Fruit fly (Drosophila melanogaster) whole organism, pupa: ENCODE results near the gene Grip128.

Experiments used
- CG10348 ChIP-seq: fragments of 200-800 bp; sonication (Bioruptor generic); IDR thresholded peaks from 2 replicates; pipeline ENCODE4 v1.3.6; 2022; ENCODE audit warnings: missing biosample characterization, missing genetic modification characterization
- CG12605 ChIP-seq: fragments of 200-800 bp; sonication (Bioruptor generic); IDR thresholded peaks from 2 replicates; pipeline ENCODE4 v1.3.6; 2022; ENCODE audit warnings: missing biosample characterization, missing genetic modification characterization
- CG13204 ChIP-seq: fragments of 200-800 bp; sonication (Bioruptor generic); optimal IDR thresholded peaks from 2 replicates; lab custom pipeline; 2018; ENCODE audit warnings: missing biosample characterization, mild to moderate bottlenecking, missing genetic modification characterization, moderate library complexity
- CG14655 ChIP-seq: fragments of 200-800 bp; sonication (Bioruptor generic); optimal IDR thresholded peaks from 3 replicates; lab custom pipeline; 2017; ENCODE audit warnings: mild to moderate bottlenecking, missing biosample characterization, missing genetic modification reagents, missing genetic modification characterization
- CG15710 ChIP-seq: fragments of 200-800 bp; sonication (Bioruptor generic); optimal IDR thresholded peaks from 2 replicates; lab custom pipeline; 2018; ENCODE audit warnings: missing biosample characterization, mild to moderate bottlenecking, missing genetic modification characterization, moderate library complexity
- CG17806 ChIP-seq: fragments of 200-800 bp; sonication (Bioruptor generic); optimal IDR thresholded peaks from 2 replicates; lab custom pipeline; 2018; ENCODE audit warnings: missing biosample characterization, mild to moderate bottlenecking, missing genetic modification characterization, moderate library complexity
- CG32121 ChIP-seq: fragments of 200-800 bp; sonication (Bioruptor generic); IDR thresholded peaks from 2 replicates; pipeline ENCODE4 v1.3.6; 2022; ENCODE audit warnings: missing biosample characterization, missing genetic modification characterization
- CG34367 ChIP-seq: fragments of 200-800 bp; sonication (Bioruptor generic); optimal IDR thresholded peaks from 2 replicates; lab custom pipeline; 2018; ENCODE audit warnings: missing biosample characterization, mild to moderate bottlenecking, missing genetic modification characterization
- CG4496 ChIP-seq: fragments of 200-800 bp; sonication (Bioruptor generic); IDR thresholded peaks from 3 replicates; pipeline ENCODE4 v1.3.6; 2022; ENCODE audit warnings: missing biosample characterization, missing genetic modification characterization
- CG8159 ChIP-seq: fragments of 200-800 bp; sonication (Bioruptor generic); optimal IDR thresholded peaks from 3 replicates; lab custom pipeline; 2018; ENCODE audit warnings: missing biosample characterization, mild to moderate bottlenecking, missing genetic modification characterization, moderate library complexity
- CG8301 ChIP-seq: fragments of 200-800 bp; sonication (Bioruptor generic); optimal IDR thresholded peaks from 2 replicates; lab custom pipeline; 2018; ENCODE audit warnings: missing biosample characterization, mild to moderate bottlenecking, missing genetic modification characterization
- CG9948 ChIP-seq: fragments of 200-800 bp; sonication (Bioruptor generic); optimal IDR thresholded peaks from 2 replicates; lab custom pipeline; 2018; ENCODE audit warnings: missing biosample characterization, mild to moderate bottlenecking, missing genetic modification characterization, moderate library complexity
- D1 ChIP-seq: fragments of 200-800 bp; sonication (Bioruptor generic); optimal IDR thresholded peaks from 2 replicates; lab custom pipeline; 2018; ENCODE audit warnings: missing biosample characterization, mild to moderate bottlenecking, missing genetic modification characterization, moderate library complexity
- EcR ChIP-seq: fragments of 200-800 bp; sonication (Bioruptor generic); optimal IDR thresholded peaks from 3 replicates; lab custom pipeline; 2019; ENCODE audit warnings: missing biosample characterization, missing genetic modification characterization, mild to moderate bottlenecking, moderate library complexity, missing genetic modification reagents
- Ets98B ChIP-seq: fragments of 200-800 bp; sonication (Bioruptor generic); IDR thresholded peaks from 2 replicates; pipeline ENCODE4 v1.3.6; 2022; ENCODE audit warnings: missing biosample characterization, missing genetic modification characterization
- Pif1A ChIP-seq: fragments of 200-800 bp; sonication (Bioruptor generic); optimal IDR thresholded peaks from 3 replicates; lab custom pipeline; 2016; ENCODE audit warnings: missing biosample characterization, missing genetic modification characterization
- Pif1B ChIP-seq: fragments of 200-800 bp; sonication (Bioruptor generic); optimal IDR thresholded peaks from 3 replicates; lab custom pipeline; 2016; ENCODE audit warnings: missing biosample characterization, missing genetic modification characterization
- Snoo ChIP-seq: fragments of 200-800 bp; sonication (Bioruptor generic); optimal IDR thresholded peaks from 3 replicates; lab custom pipeline; 2017; ENCODE audit warnings: missing biosample characterization, mild to moderate bottlenecking, missing genetic modification characterization, inconsistent platforms
- fd96Ca ChIP-seq: fragments of 200-800 bp; sonication (Bioruptor generic); IDR thresholded peaks from 3 replicates; pipeline ENCODE4 v1.3.6; 2022; ENCODE audit warnings: missing biosample characterization, missing genetic modification characterization
- gl ChIP-seq: fragments of 200-800 bp; sonication (Bioruptor generic); optimal IDR thresholded peaks from 2 replicates; lab custom pipeline; 2018; ENCODE audit warnings: missing biosample characterization, mild to moderate bottlenecking, missing genetic modification characterization
- rn ChIP-seq: fragments of 200-800 bp; sonication (Bioruptor generic); IDR thresholded peaks from 2 replicates; pipeline ENCODE4 v1.3.6; 2022; ENCODE audit warnings: missing biosample characterization, missing genetic modification characterization

The Grip128 gene

DNA sequence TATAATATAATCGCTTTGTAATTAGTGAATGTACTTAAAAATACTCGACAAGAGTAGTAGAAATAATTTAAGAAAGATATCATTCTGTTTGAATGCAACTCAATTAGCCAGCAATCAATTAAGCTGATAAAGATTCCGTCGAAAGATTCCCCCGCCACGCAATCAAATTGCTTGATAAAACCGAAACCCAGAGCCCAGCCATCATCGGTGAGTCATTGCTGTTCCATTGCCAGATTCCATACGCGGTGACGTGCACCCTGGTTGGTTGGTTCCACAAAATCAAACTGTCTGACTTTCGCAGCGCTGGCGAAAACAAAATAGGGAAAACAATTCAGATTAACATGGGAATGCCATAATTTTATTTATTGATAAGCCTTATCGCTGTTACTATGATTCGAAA is 7.4 kb downstream of the Grip128 start:
- TF ChIP-seq CG17806 = no peak
- no peak for TF ChIP-seq CG8159 (tag; lab: Kevin White, UChicago)
- no peak for TF ChIP-seq CG14655
- no peak for TF ChIP-seq CG9948 (tag; lab: Kevin White, UChicago)
- no peak for TF ChIP-seq CG34367 (tag; lab: Kevin White, UChicago)
- no peak for TF ChIP-seq CG8301 (tag; lab: Kevin White, UChicago)
- no peak for TF ChIP-seq fd96Ca
- no peak for TF ChIP-seq Pif1A (GFP tag; lab: Kevin White, UChicago)
- no peak for TF ChIP-seq EcR (GFP tag; lab: Kevin White, UChicago)
- no peak for TF ChIP-seq Snoo
- no peak for TF ChIP-seq CG10348 (GFP tag; lab: Robert Waterston, UW)
- TF ChIP-seq rn = no peak
- no peak for TF ChIP-seq D1 (tag; lab: Kevin White, UChicago)
- TF ChIP-seq gl = no peak
- TF ChIP-seq Ets98B = no peak
- no peak for TF ChIP-seq CG32121
- TF ChIP-seq CG12605 (GFP tag; lab: Robert Waterston, UW) = no peak
- no peak for TF ChIP-seq CG13204
- TF ChIP-seq CG15710 (tag; lab: Kevin White, UChicago) = no peak

- TF ChIP-seq CG12605 (GFP tag; lab: Robert Waterston, UW) = no peak
- TF ChIP-seq rn = no peak
- TF ChIP-seq CG13204 = no peak
- TF ChIP-seq EcR (GFP tag; lab: Kevin White, UChicago) = no peak
- TF ChIP-seq CG32121 = no peak
- no peak for TF ChIP-seq CG34367 (tag; lab: Kevin White, UChicago)
- TF ChIP-seq CG14655 = no peak
- TF ChIP-seq CG17806 = no peak
- TF ChIP-seq D1 (tag; lab: Kevin White, UChicago) = no peak
- no peak for TF ChIP-seq CG10348 (GFP tag; lab: Robert Waterston, UW)
- TF ChIP-seq CG8159 (tag; lab: Kevin White, UChicago) = no peak
- TF ChIP-seq CG4496 (GFP tag; lab: Robert Waterston, UW) = no peak
- no peak for TF ChIP-seq Snoo
Measured at dm6 chrX:15462436-15462857, 9.5 kb downstream of the Grip128 start, which contains the start of the genes shtd, CG6294 and CG6299. Gene shtd (minus strand): TSS chrX:15462441. Gene CG6294 (plus strand): TSS chrX:15462722. Gene CG6299 (plus strand): TSS chrX:15462722.

DNA sequence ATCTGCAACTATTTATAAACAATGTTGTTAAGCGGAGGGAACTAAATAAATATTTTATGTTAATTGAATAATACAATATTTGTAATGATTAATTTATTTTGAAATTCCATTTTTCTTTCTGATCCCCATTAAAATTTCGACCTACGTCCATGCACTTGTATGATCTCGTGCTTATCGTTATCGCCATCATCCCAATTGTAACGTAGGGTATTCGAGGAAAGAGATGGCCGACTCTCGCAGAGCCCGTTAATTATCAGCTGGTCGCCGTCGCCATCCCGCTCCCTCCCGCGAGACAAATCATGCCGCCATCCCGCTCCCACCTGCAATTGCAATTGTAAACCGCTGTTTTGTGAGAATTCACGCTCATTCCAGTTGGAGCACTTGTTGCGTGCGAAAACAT is 18.8 kb downstream of the Grip128 start, which contains the start of gene CG11655:
TSS of gene CG11655 (plus strand) at position 351 of the 400 bp plus-strand sequence.
- no peak for TF ChIP-seq CG10348 (GFP tag; lab: Robert Waterston, UW)
- peak; percentile 58; the same call in 1 of the 3 replicates for TF ChIP-seq fd96Ca
- TF ChIP-seq CG9948 (tag; lab: Kevin White, UChicago) = peak; percentile 17
- no peak for TF ChIP-seq Pif1A (GFP tag; lab: Kevin White, UChicago)
- no peak for TF ChIP-seq CG13204
- peak; percentile 38 for TF ChIP-seq CG8159 (tag; lab: Kevin White, UChicago)
- TF ChIP-seq gl = no peak
- TF ChIP-seq CG4496 (GFP tag; lab: Robert Waterston, UW) = peak; percentile 64
- peak; percentile 45 for TF ChIP-seq CG15710 (tag; lab: Kevin White, UChicago)
- TF ChIP-seq rn = 0 out of 2 replicates have a peak, but pooled peaks have one; percentile 20
- TF ChIP-seq CG14655 = no peak
- TF ChIP-seq CG8301 (tag; lab: Kevin White, UChicago) = no peak
- no peak for TF ChIP-seq CG32121
- TF ChIP-seq Ets98B = peak; percentile 35; the same call in 1 of the 2 replicates
- TF ChIP-seq Snoo = no peak
- TF ChIP-seq CG17806 = peak; percentile 11
- TF ChIP-seq Pif1B (GFP tag; lab: Kevin White, UChicago) = peak; percentile 15
- TF ChIP-seq CG34367 (tag; lab: Kevin White, UChicago) = peak; percentile 6
- TF ChIP-seq D1 (tag; lab: Kevin White, UChicago) = no peak
- TF ChIP-seq EcR (GFP tag; lab: Kevin White, UChicago) = no peak
- TF ChIP-seq CG12605 (GFP tag; lab: Robert Waterston, UW) = peak; percentile 72

DNA sequence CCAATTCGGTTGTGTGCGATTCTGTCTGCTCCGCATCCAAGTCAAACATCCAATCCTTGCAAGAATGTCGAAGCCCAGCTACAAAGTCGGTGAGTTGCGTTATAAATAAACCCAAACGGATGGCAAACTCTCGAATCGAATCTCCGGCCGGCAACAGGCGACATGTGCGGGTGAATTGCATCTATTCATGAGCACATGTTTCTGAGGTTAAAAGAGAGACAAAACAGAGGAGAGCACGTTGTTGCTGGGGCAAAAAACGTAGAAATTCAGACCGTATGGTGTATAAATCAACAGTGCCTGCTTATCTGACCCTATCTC is 21.6 kb downstream of the Grip128 start:
- no peak for TF ChIP-seq CG12605 (GFP tag; lab: Robert Waterston, UW)
- TF ChIP-seq Snoo = no peak
- no peak for TF ChIP-seq CG10348 (GFP tag; lab: Robert Waterston, UW)
- TF ChIP-seq rn = no peak
- no peak for TF ChIP-seq CG32121
- TF ChIP-seq EcR (GFP tag; lab: Kevin White, UChicago) = no peak
- no peak for TF ChIP-seq D1 (tag; lab: Kevin White, UChicago)
- TF ChIP-seq, all 21 proteins: peak for 0

dm6 chrX:15449490-15450326 is 22.2 kb downstream of the Grip128 start, which contains the start of the genes Scamp and Ahcy:
Gene Scamp (minus strand): TSS chrX:15449883.
Gene Ahcy (plus strand): TSS chrX:15450261.
- TF ChIP-seq fd96Ca (no peak), CG15710 (tag; lab: Kevin White, UChicago) (no peak), CG9948 (tag; lab: Kevin White, UChicago) (no peak), Snoo (no peak), rn (no peak), Pif1B (GFP tag; lab: Kevin White, UChicago) (no peak), D1 (tag; lab: Kevin White, UChicago) (no peak), EcR (GFP tag; lab: Kevin White, UChicago) (no peak), CG12605 (GFP tag; lab: Robert Waterston, UW) (no peak), CG8301 (tag; lab: Kevin White, UChicago) (no peak), CG34367 (tag; lab: Kevin White, UChicago) (no peak), CG10348 (GFP tag; lab: Robert Waterston, UW) (no peak), CG14655 (no peak), CG8159 (tag; lab: Kevin White, UChicago) (no peak)
